Worm (Caenorhabditis elegans): ENCODE data around the gene ckk-1.

ce11 chrIII:5697266-5697665 lies 62.0 kb downstream of the ckk-1 start, which contains the start of gene B0336.7:
- no peak for TF ChIP-seq him-1 (tag; optimal IDR thresholded peaks at IDR 0.05)
- no peak for TF ChIP-seq dao-5 (tag; optimal IDR thresholded peaks at IDR 0.05)
